Fruit fly (Drosophila melanogaster): ENCODE data around the gene Snap24.

DNA sequence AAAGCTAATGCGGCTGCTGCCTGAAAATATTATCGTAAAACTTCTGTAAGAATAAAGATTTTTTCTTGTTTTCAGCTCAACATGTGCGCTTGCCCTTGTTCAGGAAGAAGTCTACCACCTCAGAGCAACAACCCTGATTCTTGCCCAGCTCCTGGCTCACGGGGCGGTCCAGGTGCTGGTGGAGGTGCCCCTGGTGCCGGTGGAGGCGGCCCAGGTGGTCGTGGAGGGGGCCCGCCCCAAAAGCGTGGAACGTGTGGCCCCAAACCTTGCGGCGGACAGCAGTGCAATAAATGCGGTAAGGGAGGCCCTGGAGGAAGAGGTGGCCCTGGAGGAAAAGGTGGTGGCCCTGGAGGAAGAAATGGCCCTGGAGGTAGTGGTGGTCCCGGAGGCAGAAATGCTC, 19.0 kb downstream of the Snap24 start:
- TF ChIP-seq psq (optimal IDR thresholded peaks at IDR 0.05) = no peak
- no peak for TF ChIP-seq insv (optimal IDR thresholded peaks at IDR 0.05)
- no peak for TF ChIP-seq h (optimal IDR thresholded peaks at IDR 0.05)
- TF ChIP-seq Sin3A (optimal IDR thresholded peaks at IDR 0.05) = no peak
- no peak for TF ChIP-seq Myc (optimal IDR thresholded peaks at IDR 0.05)
- no peak for TF ChIP-seq ttk (optimal IDR thresholded peaks at IDR 0.05)
